Worm (Caenorhabditis elegans): ENCODE measurements around the gene F49E2.5.

Gene F49E2.5

DNA sequence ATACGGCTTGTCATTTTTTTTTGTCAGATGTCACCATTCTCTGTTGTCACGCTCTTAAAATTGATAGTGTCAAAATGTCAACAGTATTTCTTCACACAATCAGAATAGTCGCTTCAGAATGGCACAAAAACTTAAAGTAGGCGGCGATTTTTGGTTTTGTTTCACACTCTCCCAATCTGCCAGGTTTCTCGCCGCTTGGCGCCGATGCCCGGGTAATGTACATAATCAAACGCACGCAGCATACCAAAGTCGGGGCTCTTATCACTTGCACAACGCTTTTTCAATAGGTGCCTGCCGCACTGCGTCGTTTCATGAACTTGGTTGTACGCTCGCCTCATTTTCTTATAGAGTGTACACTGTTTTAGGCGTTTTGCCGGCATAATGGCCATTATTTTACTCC is 25.1 kb downstream of the F49E2.5 start (continued):
- no peak for TF ChIP-seq madf-9 (GFP tag; conservative IDR thresholded peaks at IDR 0.05)
- TF ChIP-seq tag-97 (GFP tag; IDR thresholded peaks at IDR 0.05), result no peak

DNA sequence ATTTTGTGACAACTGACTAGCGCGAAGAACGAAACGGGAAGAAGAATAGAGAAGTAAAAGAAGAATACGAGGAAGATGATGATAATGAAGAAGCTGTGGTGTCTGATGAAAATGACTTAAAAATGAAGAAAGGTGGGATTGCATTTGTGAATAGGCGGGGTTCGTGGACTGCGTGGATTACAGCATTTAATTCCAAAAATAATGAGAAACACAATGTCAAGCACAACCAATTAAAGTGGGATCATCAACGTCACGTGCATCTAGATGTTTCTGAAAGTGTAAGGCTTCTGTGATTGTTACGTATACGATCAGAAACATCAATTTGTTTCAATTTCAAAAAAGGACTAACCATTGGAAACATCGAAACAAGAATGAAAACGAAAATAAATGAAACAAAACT is 33.5 kb downstream of the F49E2.5 start, which contains the start of gene glb-17:
TSS of gene glb-17 (minus strand) at position 101 of the 400 bp plus-strand sequence.
- TF ChIP-seq jun-1 (tag; optimal IDR thresholded peaks at IDR 0.05), result no peak
- no peak for TF ChIP-seq hmg-1.1 (GFP tag; IDR thresholded peaks at IDR 0.05)
- no peak for TF ChIP-seq attf-4 (tag; optimal IDR thresholded peaks at IDR 0.05)
- TF ChIP-seq unc-62 (GFP tag; optimal IDR thresholded peaks at IDR 0.05 in 1 of 2), result peak in 1 of 2 experiments; percentile 43
- no peak for TF ChIP-seq unc-62 (tag; optimal IDR thresholded peaks at IDR 0.05)
- TF ChIP-seq dmd-6 (GFP tag; IDR thresholded peaks at IDR 0.05), result no peak

DNA sequence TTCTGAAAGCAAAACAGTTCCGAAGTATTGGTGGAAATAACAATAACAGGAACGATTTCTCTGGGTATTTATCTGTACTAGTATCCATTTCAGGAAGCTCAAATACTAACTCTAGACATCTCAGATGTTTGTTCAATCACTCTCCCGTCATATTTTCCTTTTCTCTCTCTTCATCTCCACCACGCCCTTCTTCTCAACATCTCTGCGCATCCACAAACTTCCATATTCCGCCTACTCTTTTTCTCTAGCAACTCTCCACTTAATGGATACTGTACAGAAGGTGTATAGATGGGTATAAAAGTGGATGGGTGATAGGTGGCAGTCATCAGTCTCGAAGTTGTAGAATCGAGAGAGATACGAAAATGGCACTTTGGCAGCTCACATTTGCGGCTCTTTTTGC is 40.9 kb downstream of the F49E2.5 start, which contains the start of gene gpx-5:
TSS of gene gpx-5 (plus strand) at position 336 of the 400 bp plus-strand sequence.
- no peak for TF ChIP-seq lin-15B (tag; optimal IDR thresholded peaks at IDR 0.05)
- no peak for TF ChIP-seq lin-29 (GFP tag; IDR thresholded peaks at IDR 0.05)
- TF ChIP-seq mdl-1 (tag; optimal IDR thresholded peaks at IDR 0.05), result peak in 1 of 2 experiments; percentile 30
- TF ChIP-seq aha-1 (tag), result peak; percentile 12
- no peak for TF ChIP-seq R02D3.7 (tag; optimal IDR thresholded peaks at IDR 0.05)
- TF ChIP-seq zip-11 (GFP tag; IDR thresholded peaks at IDR 0.05), result no peak
- TF ChIP-seq nhr-28 (tag; optimal IDR thresholded peaks at IDR 0.05), result peak; percentile 35
- no peak for TF ChIP-seq unc-39 (tag; optimal IDR thresholded peaks at IDR 0.05)
- TF ChIP-seq nhr-11 (tag; optimal IDR thresholded peaks at IDR 0.05), result no peak
- TF ChIP-seq nhr-42 (GFP tag; IDR thresholded peaks at IDR 0.05), result no peak
- TF ChIP-seq egl-27 (tag; optimal IDR thresholded peaks at IDR 0.05), result no peak
- no peak for TF ChIP-seq aly-2 (tag; optimal IDR thresholded peaks at IDR 0.05)
- TF ChIP-seq mxl-3 (GFP tag; optimal IDR thresholded peaks at IDR 0.05), result peak; percentile 14
- TF ChIP-seq zip-2 (tag; optimal IDR thresholded peaks at IDR 0.05), result no peak
- TF ChIP-seq dve-1 (tag; optimal IDR thresholded peaks at IDR 0.05; ENCODE audit: insufficient read depth), result peak; percentile 1
- no peak for TF ChIP-seq F10B5.3 (tag; optimal IDR thresholded peaks at IDR 0.05)
- peak in 1 of 2 experiments; percentile 87 for TF ChIP-seq unc-62 (GFP tag; optimal IDR thresholded peaks at IDR 0.05 in 1 of 2)
- no peak for TF ChIP-seq unc-62 (tag; optimal IDR thresholded peaks at IDR 0.05)
- no peak for TF ChIP-seq nhr-77 (tag; optimal IDR thresholded peaks at IDR 0.05)
- TF ChIP-seq hif-1 (tag; optimal IDR thresholded peaks at IDR 0.05), result no peak
- TF ChIP-seq ama-1 (optimal IDR thresholded peaks at IDR 0.05), result no peak

DNA sequence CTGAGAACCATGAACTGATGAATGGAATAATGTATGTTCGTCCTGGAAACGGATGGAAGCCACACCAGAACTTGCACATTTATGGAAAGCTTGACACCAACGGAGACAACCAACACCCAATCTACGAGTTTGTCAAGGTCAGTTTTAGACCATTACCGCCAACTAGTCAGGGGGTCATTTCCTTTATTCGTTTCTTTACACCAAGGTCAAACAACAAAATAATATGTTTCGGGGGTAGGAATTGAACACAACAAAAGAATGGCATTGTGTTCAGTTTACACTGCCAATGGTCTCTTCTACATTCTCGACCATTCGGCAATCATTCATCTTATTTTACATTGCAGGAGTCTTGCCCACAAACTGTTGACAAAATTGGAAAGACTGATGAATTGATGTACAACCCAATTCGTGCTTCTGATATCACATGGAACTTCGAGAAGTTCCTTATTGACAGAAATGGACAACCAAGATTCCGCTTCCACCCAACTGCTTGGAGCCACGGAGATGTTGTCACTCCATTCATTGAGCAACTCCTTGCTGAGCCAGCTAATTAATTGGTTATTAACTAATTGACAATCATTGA is 42.2 kb downstream of the F49E2.5 start:
- TF ChIP-seq lim-7 (GFP tag; IDR thresholded peaks at IDR 0.05), result no peak
- no peak for TF ChIP-seq mes-2 (tag; optimal IDR thresholded peaks at IDR 0.05; ENCODE audit: poor library complexity, severe bottlenecking)
- TF ChIP-seq unc-62 (GFP tag; optimal IDR thresholded peaks at IDR 0.05 in 1 of 2), result peak in 1 of 2 experiments; percentile 96
- TF ChIP-seq unc-62 (tag; optimal IDR thresholded peaks at IDR 0.05), result no peak

DNA sequence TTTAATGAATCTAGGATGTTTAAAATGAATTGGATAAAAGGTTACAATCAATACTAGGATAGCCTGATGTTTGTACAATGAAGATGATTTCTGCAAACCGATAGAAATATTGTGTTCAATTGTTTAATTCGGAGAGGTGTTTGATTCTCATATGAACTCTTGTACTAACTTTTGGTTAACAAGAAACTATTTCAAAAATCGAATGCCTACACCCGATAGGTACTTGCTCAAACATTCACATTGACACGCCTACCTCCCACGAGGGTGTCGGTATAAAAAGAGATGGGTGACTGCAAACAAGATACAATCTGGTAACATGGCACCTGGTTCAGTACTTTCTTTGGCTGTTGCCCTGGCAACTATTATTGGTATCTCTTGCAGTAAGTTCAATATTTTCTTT is 44.2 kb downstream of the F49E2.5 start, which contains the start of gene gpx-3:
TSS of gene gpx-3 (plus strand) at position 301 of the 400 bp plus-strand sequence.
- TF ChIP-seq mep-1 (tag; optimal IDR thresholded peaks at IDR 0.05) (no peak), unc-39 (tag; optimal IDR thresholded peaks at IDR 0.05) (no peak), lin-13 (GFP tag; optimal IDR thresholded peaks at IDR 0.05) (no peak), aha-1 (tag) (peak; percentile 15), arid-1 (GFP tag; conservative IDR thresholded peaks at IDR 0.05) (no peak), saeg-2 (GFP tag; IDR thresholded peaks at IDR 0.05) (no peak)

All from whole organism, L4 larva.